Fruit fly (Drosophila melanogaster): ENCODE measurements around the gene CG6340.

DNA sequence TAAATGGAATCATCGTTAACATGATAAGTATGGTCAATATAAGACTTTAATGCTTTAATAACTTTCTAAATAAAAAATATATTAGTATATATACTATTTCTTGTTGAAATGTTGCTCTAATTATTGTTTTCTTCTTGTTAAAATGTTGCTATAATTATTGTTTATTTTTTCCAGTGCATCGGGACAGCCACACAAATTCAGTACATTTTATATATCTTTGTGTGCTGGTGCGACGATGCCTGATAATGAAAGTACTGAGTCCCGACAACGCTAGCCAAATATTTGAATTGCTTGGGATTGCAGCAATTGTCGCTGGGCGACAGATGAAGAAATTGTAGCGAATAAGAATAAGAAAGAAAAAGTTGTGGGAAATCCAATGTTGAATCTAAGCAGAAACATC lies 47.0 kb downstream of the CG6340 start:
- TF ChIP-seq EcR (GFP tag; optimal IDR thresholded peaks at IDR 0.05) (no peak), Dll (optimal IDR thresholded peaks at IDR 0.05) (no peak)

All from whole organism.